Worm (Caenorhabditis elegans) whole organism, L4 larva: ENCODE measurements around the gene spin-3.

Experiments used
- F49E8.2 ChIP-seq: sonication (generic microtip); optimal IDR thresholded peaks from 2 replicates; lab custom pipeline; 2016; ENCODE audit warnings: missing compliant biosample characterization, mild to moderate bottlenecking, missing genetic modification characterization, borderline replicate concordance
- R02D3.7 ChIP-seq: fragments of 150-350 bp; sonication (generic microtip); optimal IDR thresholded peaks from 3 replicates; lab custom pipeline; 2014; ENCODE audit warnings: missing biosample characterization, missing genetic modification characterization
- Y75B8A.6 ChIP-seq: fragments of 200-800 bp; sonication (Bioruptor generic); IDR thresholded peaks from 2 replicates; pipeline ENCODE4 v1.3.6; 2022; ENCODE audit warnings: missing genetic modification reagents, missing genetic modification characterization, missing compliant biosample characterization
- ceh-20 ChIP-seq: fragments of 200-800 bp; sonication (Bioruptor generic); IDR thresholded peaks from 2 replicates; pipeline ENCODE4 v1.3.6; 2022; ENCODE audit warnings: missing genetic modification reagents, missing genetic modification characterization, missing compliant biosample characterization
- duxl-1 ChIP-seq: sonication (generic microtip); optimal IDR thresholded peaks from 2 replicates; lab custom pipeline; 2016; ENCODE audit warnings: mild to moderate bottlenecking, missing genetic modification characterization, moderate library complexity, missing compliant biosample characterization; ENCODE audit not compliant: poor library complexity
- egl-27 ChIP-seq: sonication (generic microtip); optimal IDR thresholded peaks from 3 replicates; lab custom pipeline; 2017; ENCODE audit warnings: missing biosample characterization, missing genetic modification reagents, missing genetic modification characterization
- lin-13 ChIP-seq: fragments of 150-350 bp; optimal IDR thresholded peaks from 2 replicates; lab custom pipeline; 2014; ENCODE audit warnings: missing biosample characterization, missing genetic modification reagents, missing genetic modification characterization
- lin-15B ChIP-seq: fragments of 150-350 bp; sonication (generic microtip); optimal IDR thresholded peaks from 3 replicates; lab custom pipeline; 2014; ENCODE audit warnings: missing biosample characterization, missing genetic modification characterization
- mes-2 ChIP-seq: sonication (generic microtip); optimal IDR thresholded peaks from 2 replicates; lab custom pipeline; 2016; ENCODE audit warnings: missing genotype, mild to moderate bottlenecking, missing genetic modification characterization, missing compliant biosample characterization; ENCODE audit not compliant: poor library complexity, severe bottlenecking
- nhr-237 ChIP-seq: sonication (generic microtip); optimal IDR thresholded peaks from 2 replicates; lab custom pipeline; 2017; ENCODE audit warnings: missing biosample characterization, missing genetic modification characterization
- nhr-77 ChIP-seq: fragments of 150-350 bp; optimal IDR thresholded peaks from 2 replicates; lab custom pipeline; 2014; ENCODE audit warnings: missing biosample characterization, missing genetic modification characterization
- pha-4 ChIP-seq, 2 experiments: fragments of 150-350 bp in 1 of 2; fragments of 200-800 bp in 1 of 2; sonication (Bioruptor generic) in 1 of 2; IDR thresholded peaks in 1 of 2; optimal IDR thresholded peaks in 1 of 2; 2 replicates each; pipeline versions ENCODE4 v1.3.6 to Lab custom; 2014 to 2022; ENCODE audit warnings: missing genetic modification characterization in 2 of 2, missing genetic modification reagents in 2 of 2, missing biosample characterization in 1 of 2, missing compliant biosample characterization in 1 of 2
- set-16 ChIP-seq: fragments of 200-800 bp; sonication (Bioruptor generic); IDR thresholded peaks from 2 replicates; pipeline ENCODE4 v1.3.6; 2022; ENCODE audit warnings: missing genetic modification reagents, missing genetic modification characterization, missing compliant biosample characterization
- skn-1 ChIP-seq: fragments of 150-350 bp; optimal IDR thresholded peaks from 2 replicates; lab custom pipeline; 2014; ENCODE audit warnings: missing biosample characterization, missing genetic modification characterization

DNA sequence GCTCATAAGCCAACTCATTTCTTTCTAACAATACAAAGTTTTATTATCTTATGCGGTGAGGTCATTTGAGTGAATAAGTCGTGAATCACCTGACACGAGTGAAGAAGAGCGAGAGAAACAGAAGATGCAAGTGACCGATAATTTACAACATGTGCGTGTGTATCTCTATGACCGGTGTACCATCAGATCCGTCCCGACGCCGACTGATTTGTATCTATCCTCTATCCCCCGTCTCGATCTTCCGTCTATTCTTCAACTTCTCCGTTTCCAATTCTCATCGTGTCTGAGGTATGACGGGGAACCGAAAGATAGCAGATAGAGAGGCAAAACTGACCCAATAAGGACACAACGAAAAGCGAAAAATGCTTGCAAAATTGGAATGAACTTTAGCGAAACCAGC, 11.4 kb downstream of the spin-3 start, which contains the start of gene F09A5.3:
- TF ChIP-seq Y75B8A.6: no peak
- no peak for TF ChIP-seq duxl-1 (tag; lab: Kevin White, UChicago)
- no peak for TF ChIP-seq ceh-20 (GFP tag; lab: Robert Waterston, UW)
- TF ChIP-seq skn-1 (tag; lab: Kevin White, UChicago): no peak
- no peak for TF ChIP-seq F49E8.2 (tag; lab: Kevin White, UChicago)
- peak; percentile 17 for TF ChIP-seq mes-2
- TF ChIP-seq set-16 (GFP tag; lab: Robert Waterston, UW): no peak
- TF ChIP-seq lin-15B (tag; lab: Kevin White, UChicago): no peak
- TF ChIP-seq nhr-77 (tag; lab: Kevin White, UChicago): no peak
- TF ChIP-seq pha-4 (GFP tag; IDR thresholded peaks at IDR 0.05; lab: Robert Waterston, UW): no peak
- TF ChIP-seq pha-4 (tag; optimal IDR thresholded peaks at IDR 0.05; lab: Kevin White, UChicago): no peak
- no peak for TF ChIP-seq nhr-237 (tag; lab: Kevin White, UChicago)
- TF ChIP-seq egl-27 (tag; lab: Kevin White, UChicago): no peak
- TF ChIP-seq lin-13 (GFP tag; lab: Kevin White, UChicago): no peak
- no peak for TF ChIP-seq R02D3.7 (tag; lab: Kevin White, UChicago)
